Worm (Caenorhabditis elegans) whole organism, young adult: ENCODE measurements around the gene Y94H6A.2.

ENCODE experiments used
- B0019.2 ChIP-seq: fragments of 200-800 bp; sonication (Bioruptor generic); conservative IDR thresholded peaks from 2 replicates; pipeline ENCODE4 v1.3.6; 2022; ENCODE audit warnings: missing genetic modification reagents, missing genetic modification characterization, missing compliant biosample characterization
- B0035.1 ChIP-seq: sonication (generic microtip); optimal IDR thresholded peaks from 2 replicates; lab custom pipeline; 2016; ENCODE audit warnings: missing genetic modification characterization, mild to moderate bottlenecking, missing compliant biosample characterization, missing genotype, missing genetic modification reagents
- B0261.1 ChIP-seq: sonication (generic microtip); optimal IDR thresholded peaks from 2 replicates; lab custom pipeline; 2016; ENCODE audit warnings: mild to moderate bottlenecking, missing genetic modification characterization, moderate library complexity, missing compliant biosample characterization
- C06A6.2 ChIP-seq: fragments of 200-800 bp; sonication (Bioruptor generic); conservative IDR thresholded peaks from 2 replicates; pipeline ENCODE4 v1.3.6; 2022; ENCODE audit warnings: missing genetic modification characterization, missing compliant biosample characterization
- C17E4.6 ChIP-seq: fragments of 200-800 bp; sonication (Bioruptor generic); IDR thresholded peaks from 2 replicates; pipeline ENCODE4 v1.3.6; 2022; ENCODE audit warnings: missing genetic modification reagents, missing genetic modification characterization, missing compliant biosample characterization
- D2030.7 ChIP-seq: fragments of 200-800 bp; sonication (Bioruptor generic); IDR thresholded peaks from 2 replicates; pipeline ENCODE4 v1.3.6; 2022; ENCODE audit warnings: missing genetic modification reagents, missing genetic modification characterization, missing compliant biosample characterization
- F22D6.2 ChIP-seq: sonication (generic microtip); optimal IDR thresholded peaks from 2 replicates; lab custom pipeline; 2016; ENCODE audit warnings: mild to moderate bottlenecking, missing genetic modification characterization, missing compliant biosample characterization
- F39B2.1 ChIP-seq: fragments of 200-800 bp; sonication (Bioruptor generic); IDR thresholded peaks from 2 replicates; pipeline ENCODE4 v1.3.6; 2022; ENCODE audit warnings: missing genetic modification reagents, missing genetic modification characterization, missing compliant biosample characterization
- Y53F4B.3 ChIP-seq: fragments of 200-800 bp; sonication (Bioruptor generic); IDR thresholded peaks from 2 replicates; pipeline ENCODE4 v1.3.6; 2022; ENCODE audit warnings: missing genetic modification reagents, missing genetic modification characterization, missing compliant biosample characterization
- Y56A3A.18 ChIP-seq: fragments of 200-800 bp; sonication (Bioruptor generic); IDR thresholded peaks from 2 replicates; pipeline ENCODE4 v1.3.6; 2022; ENCODE audit warnings: missing genetic modification reagents, missing genetic modification characterization, missing compliant biosample characterization
- ama-1 ChIP-seq, 3 experiments: fragments of 150-350 bp in 1 of 3; sonication (generic microtip) in 2 of 3; optimal IDR thresholded peaks; 2 replicates each; lab custom pipeline; 2014 to 2018; ENCODE audit warnings: missing biosample characterization in 2 of 3, missing genetic modification characterization in 2 of 3, missing genetic modification reagents in 2 of 3
- aptf-2 ChIP-seq: fragments of 200-800 bp; sonication (Bioruptor generic); conservative IDR thresholded peaks from 2 replicates; pipeline ENCODE4 v1.3.6; 2022; ENCODE audit warnings: missing genetic modification reagents, missing genetic modification characterization, missing compliant biosample characterization
- aptf-3 ChIP-seq: fragments of 200-800 bp; sonication (Bioruptor generic); IDR thresholded peaks from 2 replicates; pipeline ENCODE4 v1.3.6; 2022; ENCODE audit warnings: missing genetic modification characterization, missing compliant biosample characterization
- attf-3 ChIP-seq: fragments of 200-800 bp; sonication (Bioruptor generic); conservative IDR thresholded peaks from 2 replicates; pipeline ENCODE4 v1.3.6; 2022; ENCODE audit warnings: missing genetic modification reagents, missing genetic modification characterization, missing compliant biosample characterization
- bed-1 ChIP-seq: fragments of 200-800 bp; sonication (Bioruptor generic); IDR thresholded peaks from 2 replicates; pipeline ENCODE4 v1.3.6; 2022; ENCODE audit warnings: missing genetic modification reagents, missing genetic modification characterization, missing compliant biosample characterization
- bed-2 ChIP-seq: fragments of 200-800 bp; sonication (Bioruptor generic); IDR thresholded peaks from 2 replicates; pipeline ENCODE4 v1.3.6; 2022; ENCODE audit warnings: missing genetic modification reagents, missing genetic modification characterization, missing compliant biosample characterization
- ceh-58 ChIP-seq: fragments of 200-800 bp; sonication (Bioruptor generic); IDR thresholded peaks from 2 replicates; pipeline ENCODE4 v1.3.6; 2022; ENCODE audit warnings: missing genetic modification characterization, missing compliant biosample characterization
- ceh-91 ChIP-seq: fragments of 200-800 bp; sonication (Bioruptor generic); IDR thresholded peaks from 2 replicates; pipeline ENCODE4 v1.3.6; 2022; ENCODE audit warnings: missing genetic modification reagents, missing genetic modification characterization, missing compliant biosample characterization
- die-1 ChIP-seq: sonication (generic microtip); optimal IDR thresholded peaks from 2 replicates; lab custom pipeline; 2016; ENCODE audit warnings: missing genotype, mild to moderate bottlenecking, missing genetic modification characterization, missing compliant biosample characterization
- dox-1 ChIP-seq: fragments of 200-800 bp; sonication (Bioruptor generic); IDR thresholded peaks from 2 replicates; pipeline ENCODE4 v1.3.6; 2022; ENCODE audit warnings: missing genetic modification reagents, missing genetic modification characterization, missing compliant biosample characterization
- dpl-1 ChIP-seq: fragments of 150-350 bp; optimal IDR thresholded peaks from 2 replicates; lab custom pipeline; 2014; ENCODE audit warnings: missing biosample characterization, missing genetic modification reagents, missing genetic modification characterization
- egl-44 ChIP-seq: fragments of 200-800 bp; sonication (Bioruptor generic); IDR thresholded peaks from 2 replicates; pipeline ENCODE4 v1.3.6; 2022; ENCODE audit warnings: missing genetic modification reagents, missing genetic modification characterization, missing compliant biosample characterization
- ets-4 ChIP-seq: fragments of 200-800 bp; sonication (Bioruptor generic); optimal IDR thresholded peaks from 2 replicates; lab custom pipeline; 2018; ENCODE audit warnings: mild to moderate bottlenecking, missing genetic modification characterization, missing compliant biosample characterization
- fkh-3 ChIP-seq: sonication (generic microtip); optimal IDR thresholded peaks from 2 replicates; lab custom pipeline; 2016; ENCODE audit warnings: mild to moderate bottlenecking, missing genetic modification characterization, missing compliant biosample characterization
- hlh-26 ChIP-seq: fragments of 200-800 bp; sonication (Bioruptor generic); conservative IDR thresholded peaks from 2 replicates; pipeline ENCODE4 v1.3.6; 2022; ENCODE audit warnings: missing genetic modification reagents, missing genetic modification characterization, missing compliant biosample characterization
- hmg-1.2 ChIP-seq: fragments of 200-800 bp; sonication (Bioruptor generic); IDR thresholded peaks from 2 replicates; pipeline ENCODE4 v1.3.6; 2022; ENCODE audit warnings: missing genetic modification reagents, missing genetic modification characterization, missing compliant biosample characterization
- hsf-1 ChIP-seq: fragments of 200-800 bp; sonication (Bioruptor generic); IDR thresholded peaks from 2 replicates; pipeline ENCODE4 v1.3.6; 2022; ENCODE audit warnings: missing genetic modification reagents, missing genetic modification characterization, missing compliant biosample characterization
- lin-26 ChIP-seq: fragments of 200-800 bp; sonication (Bioruptor generic); IDR thresholded peaks from 2 replicates; pipeline ENCODE4 v1.3.6; 2022; ENCODE audit warnings: missing genetic modification reagents, missing genetic modification characterization, missing compliant biosample characterization
- madf-10 ChIP-seq: sonication (generic microtip); optimal IDR thresholded peaks from 2 replicates; lab custom pipeline; 2016; ENCODE audit warnings: mild to moderate bottlenecking, missing genetic modification characterization, missing compliant biosample characterization
- mcd-1 ChIP-seq: fragments of 200-800 bp; sonication (Bioruptor generic); IDR thresholded peaks from 2 replicates; pipeline ENCODE4 v1.3.6; 2022; ENCODE audit warnings: missing genetic modification reagents, missing genetic modification characterization, missing compliant biosample characterization
- nfya-1 ChIP-seq: sonication (generic microtip); optimal IDR thresholded peaks from 2 replicates; lab custom pipeline; 2017; ENCODE audit warnings: antibody characterized with exemption, missing compliant biosample characterization, missing genetic modification characterization, borderline replicate concordance; ENCODE audit not compliant: insufficient read depth
- nhr-120 ChIP-seq: fragments of 200-800 bp; sonication (Bioruptor generic); IDR thresholded peaks from 2 replicates; pipeline ENCODE4 v1.3.6; 2022; ENCODE audit warnings: missing genetic modification characterization, missing compliant biosample characterization
- nhr-90 ChIP-seq: sonication (generic microtip); optimal IDR thresholded peaks from 2 replicates; lab custom pipeline; 2016; ENCODE audit warnings: missing genotype, mild to moderate bottlenecking, missing genetic modification characterization, missing compliant biosample characterization
- pbrm-1 ChIP-seq: fragments of 200-800 bp; sonication (Bioruptor generic); IDR thresholded peaks from 2 replicates; pipeline ENCODE4 v1.3.6; 2022; ENCODE audit warnings: missing genetic modification reagents, missing genetic modification characterization, missing compliant biosample characterization
- rcor-1 ChIP-seq: fragments of 200-800 bp; sonication (Bioruptor generic); IDR thresholded peaks from 2 replicates; pipeline ENCODE4 v1.3.6; 2022; ENCODE audit warnings: missing genetic modification reagents, missing genetic modification characterization, missing compliant biosample characterization
- rpc-1 ChIP-seq, 2 experiments: fragments of 150-350 bp in 1 of 2; sonication (generic microtip) in 1 of 2; optimal IDR thresholded peaks; 2 replicates each; lab custom pipeline; 2014 to 2018; ENCODE audit warnings: missing biosample characterization in 1 of 2, missing genetic modification characterization in 1 of 2, missing genetic modification reagents in 1 of 2, missing genotype in 1 of 2
- sdz-38 ChIP-seq: sonication (generic microtip); optimal IDR thresholded peaks from 2 replicates; lab custom pipeline; 2016; ENCODE audit warnings: missing genotype, missing genetic modification characterization, missing compliant biosample characterization
- snpc-1.3 ChIP-seq: sonication (generic microtip); optimal IDR thresholded peaks from 2 replicates; lab custom pipeline; 2017; ENCODE audit warnings: missing genetic modification characterization, mild to moderate bottlenecking, missing compliant biosample characterization, antibody characterized with exemption, moderate library complexity, missing genotype, missing genetic modification reagents; ENCODE audit not compliant: insufficient read depth
- tbp1 ChIP-seq: fragments of 200-800 bp; sonication (Bioruptor generic); optimal IDR thresholded peaks from 2 replicates; lab custom pipeline; 2018; ENCODE audit warnings: mild to moderate bottlenecking, missing genetic modification characterization, missing compliant biosample characterization
- unc-62 ChIP-seq: fragments of 150-350 bp; optimal IDR thresholded peaks from 2 replicates; lab custom pipeline; 2014; ENCODE audit warnings: missing biosample characterization, missing genetic modification reagents, missing genetic modification characterization
- ztf-25 ChIP-seq: fragments of 200-800 bp; sonication (Bioruptor generic); IDR thresholded peaks from 2 replicates; pipeline ENCODE4 v1.3.6; 2022; ENCODE audit warnings: missing genetic modification reagents, missing genetic modification characterization, missing compliant biosample characterization
- ztf-28 ChIP-seq: fragments of 200-800 bp; sonication (Bioruptor generic); IDR thresholded peaks from 2 replicates; pipeline ENCODE4 v1.3.6; 2022; ENCODE audit warnings: missing genetic modification reagents, missing genetic modification characterization, missing compliant biosample characterization
- ztf-3 ChIP-seq: fragments of 200-800 bp; sonication (Bioruptor generic); optimal IDR thresholded peaks from 2 replicates; lab custom pipeline; 2018; ENCODE audit warnings: mild to moderate bottlenecking, missing genetic modification characterization, missing compliant biosample characterization

The Y94H6A.2 gene

DNA sequence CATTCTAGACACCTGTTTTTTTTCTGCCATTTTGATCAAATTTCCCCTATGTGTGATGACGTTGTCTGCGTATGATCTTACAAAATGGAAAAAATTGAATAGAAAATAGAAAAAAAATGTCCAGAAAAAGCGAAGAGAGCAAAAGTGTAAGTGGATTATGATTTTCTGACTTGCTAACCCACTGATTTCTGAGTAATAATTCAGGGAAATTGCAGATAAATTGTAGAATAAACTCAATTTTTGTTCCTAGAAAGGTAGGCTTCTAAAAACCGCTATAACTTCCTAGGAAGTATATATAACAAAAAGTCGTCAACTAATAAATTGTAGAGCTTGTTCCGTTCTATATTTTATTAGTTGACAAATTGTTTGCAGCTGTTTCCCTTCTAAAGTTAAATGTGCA is 4.6 kb downstream of the Y94H6A.2 start:
- TF ChIP-seq ceh-58 (GFP tag; lab: Robert Waterston, UW) (no peak), madf-10 (tag; lab: Kevin White, UChicago) (no peak), ama-1 (optimal IDR thresholded peaks at IDR 0.05; lab: Kevin White, UChicago) (no peak), ama-1 (GFP tag; optimal IDR thresholded peaks at IDR 0.05; lab: Kevin White, UChicago) (no peak)

DNA sequence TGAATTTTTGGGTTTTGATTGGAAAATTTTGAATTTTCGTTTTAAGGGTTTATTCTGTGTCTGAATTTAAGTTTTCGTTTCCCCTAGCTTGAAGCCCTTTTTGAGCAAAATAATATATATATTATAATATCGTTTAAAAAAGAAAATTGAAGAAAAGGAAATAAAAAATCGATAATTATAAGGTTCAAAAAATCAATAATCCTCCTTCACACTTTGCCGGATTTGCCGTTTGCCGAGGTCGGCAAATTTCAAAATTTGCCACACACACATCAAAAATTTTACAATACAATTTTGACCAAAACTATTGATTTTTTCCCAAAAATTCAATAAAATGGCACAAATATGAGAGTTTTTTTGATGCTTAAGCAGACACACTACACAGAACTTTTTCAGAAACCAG is 6.5 kb downstream of the Y94H6A.2 start:
- TF ChIP-seq ztf-25 (no peak), dpl-1 (GFP tag; lab: Kevin White, UChicago) (no peak), ztf-3 (GFP tag; lab: Kevin White, UChicago) (no peak), nfya-1 (tag; lab: Kevin White, UChicago) (no peak), fkh-3 (no peak), rpc-1 (optimal IDR thresholded peaks at IDR 0.05; lab: Kevin White, UChicago) (no peak), rpc-1 (tag; optimal IDR thresholded peaks at IDR 0.05; lab: Kevin White, UChicago) (no peak), aptf-3 (GFP tag; lab: Robert Waterston, UW) (no peak), sdz-38 (no peak), unc-62 (GFP tag; lab: Kevin White, UChicago) (no peak), bed-2 (GFP tag; lab: Robert Waterston, UW) (no peak), ets-4 (GFP tag; lab: Kevin White, UChicago) (no peak), mcd-1 (no peak), F22D6.2 (tag; lab: Kevin White, UChicago) (no peak), snpc-1.3 (no peak)
- TF ChIP-seq, all 124 proteins: peak for 0

DNA sequence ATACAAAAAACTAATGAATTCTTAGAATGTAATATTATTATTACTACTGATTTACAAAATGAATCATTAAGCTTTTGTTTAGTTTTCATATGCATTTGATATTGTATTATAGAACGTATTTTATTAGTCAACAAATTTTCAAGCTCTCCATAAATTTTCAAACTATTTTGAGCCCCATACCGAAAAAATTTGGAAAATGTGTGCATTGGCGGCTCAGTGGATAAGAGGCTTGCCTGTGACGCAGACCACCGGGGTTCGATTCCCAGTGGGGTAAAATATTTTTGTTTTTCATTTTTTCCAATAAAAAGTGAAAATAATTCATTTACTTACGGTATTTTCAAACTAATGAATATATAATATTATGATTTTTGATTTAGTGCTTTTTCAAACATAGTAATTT is 8.4 kb downstream of the Y94H6A.2 start:
- TF ChIP-seq C17E4.6 (GFP tag; lab: Robert Waterston, UW), result no peak
- TF ChIP-seq lin-26, result 0 out of 2 replicates have a peak, but pooled peaks have one; percentile 24
- TF ChIP-seq hlh-26, result no peak
- TF ChIP-seq rpc-1 (optimal IDR thresholded peaks at IDR 0.05; lab: Kevin White, UChicago), result peak; percentile 18
- peak; percentile 54 for TF ChIP-seq rpc-1 (tag; optimal IDR thresholded peaks at IDR 0.05; lab: Kevin White, UChicago)
- 0 out of 2 replicates have a peak, but pooled peaks have one; percentile 37 for TF ChIP-seq D2030.7 (GFP tag; lab: Robert Waterston, UW)
- TF ChIP-seq C06A6.2 (GFP tag; lab: Robert Waterston, UW), result no peak
- no peak for TF ChIP-seq ceh-91
- TF ChIP-seq F22D6.2 (tag; lab: Kevin White, UChicago), result no peak
- TF ChIP-seq B0261.1, result peak; percentile 43
- TF ChIP-seq hsf-1, result no peak
- TF ChIP-seq B0035.1 (tag; lab: Kevin White, UChicago), result no peak
- peak; percentile 79 for TF ChIP-seq tbp1 (GFP tag; lab: Kevin White, UChicago)
- TF ChIP-seq nhr-90, result no peak

DNA sequence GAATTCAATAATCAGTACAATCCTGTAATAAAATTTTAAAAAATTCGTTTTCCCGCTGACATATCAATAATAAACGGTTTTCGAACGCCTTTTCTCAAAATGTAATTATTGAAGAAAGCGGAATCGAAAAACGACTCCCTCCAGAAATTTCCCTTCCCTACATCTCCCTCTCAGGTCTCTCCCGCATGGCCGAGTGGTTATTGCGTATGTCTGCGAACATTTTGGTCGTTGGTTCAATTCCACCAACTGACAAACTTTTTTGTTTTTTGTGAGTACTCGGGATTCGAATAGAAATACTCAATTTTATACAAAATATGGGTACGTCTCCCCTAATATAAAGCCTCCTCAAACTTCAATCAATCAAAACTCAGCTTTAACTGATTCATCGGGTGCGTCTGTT is 9.9 kb downstream of the Y94H6A.2 start:
- TF ChIP-seq hmg-1.2 (peak; percentile 79), rpc-1 (optimal IDR thresholded peaks at IDR 0.05; lab: Kevin White, UChicago) (peak; percentile 13), rpc-1 (tag; optimal IDR thresholded peaks at IDR 0.05; lab: Kevin White, UChicago) (peak; percentile 14), tbp1 (GFP tag; lab: Kevin White, UChicago) (peak; percentile 87), ztf-25 (peak; percentile 89; the same call in 1 of the 2 replicates), pbrm-1 (GFP tag; lab: Robert Waterston, UW) (peak; percentile 71), ceh-58 (GFP tag; lab: Robert Waterston, UW) (0 out of 2 replicates have a peak, but pooled peaks have one; percentile 53), F39B2.1 (0 out of 2 replicates have a peak, but pooled peaks have one; percentile 35), nhr-120 (GFP tag; lab: Robert Waterston, UW) (0 out of 2 replicates have a peak, but pooled peaks have one; percentile 75), bed-1 (GFP tag; lab: Robert Waterston, UW) (0 out of 2 replicates have a peak, but pooled peaks have one; percentile 63), die-1 (tag; lab: Kevin White, UChicago) (peak; percentile 6), dox-1 (GFP tag; lab: Robert Waterston, UW) (peak; percentile 82), ztf-28 (GFP tag; lab: Robert Waterston, UW) (peak; percentile 72), C17E4.6 (GFP tag; lab: Robert Waterston, UW) (0 out of 2 replicates have a peak, but pooled peaks have one; percentile 69), Y53F4B.3 (GFP tag; lab: Robert Waterston, UW) (peak; percentile 28; the same call in 1 of the 2 replicates), rcor-1 (GFP tag; lab: Robert Waterston, UW) (peak; percentile 42; the same call in 1 of the 2 replicates), Y56A3A.18 (peak; percentile 84), attf-3 (GFP tag; lab: Robert Waterston, UW) (peak; percentile 54), B0019.2 (peak; percentile 60; the same call in 1 of the 2 replicates), egl-44 (GFP tag; lab: Robert Waterston, UW) (peak; percentile 92), aptf-2 (GFP tag; lab: Robert Waterston, UW) (0 out of 2 replicates have a peak, but pooled peaks have one; percentile 31)
